Fruit fly (Drosophila melanogaster) whole organism, wandering third instar larva: Measurements from ENCODE around the gene Tcs6.

ENCODE experiments used
- Abd-B ChIP-seq: fragments of >200 bp; optimal IDR thresholded peaks from 2 replicates; lab custom pipeline; 2017; ENCODE audit warnings: missing biosample characterization, missing genetic modification characterization
- CrebA ChIP-seq: fragments of 200-800 bp; sonication (Bioruptor generic); optimal IDR thresholded peaks from 2 replicates; lab custom pipeline; 2016; ENCODE audit warnings: missing biosample characterization, mild to moderate bottlenecking, missing genetic modification characterization, borderline replicate concordance
- Hnf4 ChIP-seq: fragments of 200-800 bp; sonication (Bioruptor generic); optimal IDR thresholded peaks from 2 replicates; lab custom pipeline; 2016; ENCODE audit warnings: missing biosample characterization, mild to moderate bottlenecking, missing genetic modification characterization
- Hr78 ChIP-seq: fragments of >200 bp; optimal IDR thresholded peaks from 2 replicates; lab custom pipeline; 2017; ENCODE audit warnings: missing biosample characterization, missing genetic modification characterization
- dsf ChIP-seq: sonication (Bioruptor generic); optimal IDR thresholded peaks from 2 replicates; lab custom pipeline; 2016; ENCODE audit warnings: missing biosample characterization, missing genetic modification characterization, borderline replicate concordance
- fru ChIP-seq: fragments of 200-800 bp; sonication (Bioruptor generic); optimal IDR thresholded peaks from 3 replicates; lab custom pipeline; 2016; ENCODE audit warnings: missing biosample characterization, mild to moderate bottlenecking, missing genetic modification characterization
- h ChIP-seq: fragments of 200-800 bp; sonication (Bioruptor generic); optimal IDR thresholded peaks from 3 replicates; lab custom pipeline; 2016; ENCODE audit warnings: missing biosample characterization, mild to moderate bottlenecking, missing genetic modification characterization
- psq ChIP-seq: fragments of 200-800 bp; sonication (Bioruptor generic); optimal IDR thresholded peaks from 3 replicates; lab custom pipeline; 2017; ENCODE audit warnings: missing biosample characterization, mild to moderate bottlenecking, missing genetic modification characterization, moderate library complexity
- tai ChIP-seq: sonication (Bioruptor generic); optimal IDR thresholded peaks from 2 replicates; lab custom pipeline; 2016; ENCODE audit warnings: missing biosample characterization, missing genetic modification characterization
- usp ChIP-seq: fragments of >200 bp; optimal IDR thresholded peaks from 2 replicates; lab custom pipeline; 2017; ENCODE audit warnings: missing biosample characterization, missing genetic modification characterization
- woc ChIP-seq: sonication (Bioruptor generic); optimal IDR thresholded peaks from 2 replicates; lab custom pipeline; 2016; ENCODE audit warnings: missing biosample characterization, mild to moderate bottlenecking, missing genetic modification characterization

- TF ChIP-seq Hr78 (no peak), h (GFP tag; lab: Kevin White, UChicago) (peak; percentile 87), Hnf4 (GFP tag; lab: Kevin White, UChicago) (peak; percentile 71), usp (GFP tag; lab: Kevin White, UChicago) (no peak), tai (peak; percentile 55), Abd-B (GFP tag; lab: Kevin White, UChicago) (no peak), fru (peak; percentile 85), CrebA (GFP tag; lab: Kevin White, UChicago) (no peak), psq (GFP tag; lab: Kevin White, UChicago) (peak; percentile 76), woc (GFP tag; lab: Kevin White, UChicago) (peak; percentile 49), dsf (GFP tag; lab: Kevin White, UChicago) (no peak)
These were observed 46.5 kb upstream of the Tcs6 start for dm6 chr3R:26104302-26105140.
